Worm (Caenorhabditis elegans): Measurements from ENCODE around the gene T26H5.4.

Gene T26H5.4

DNA sequence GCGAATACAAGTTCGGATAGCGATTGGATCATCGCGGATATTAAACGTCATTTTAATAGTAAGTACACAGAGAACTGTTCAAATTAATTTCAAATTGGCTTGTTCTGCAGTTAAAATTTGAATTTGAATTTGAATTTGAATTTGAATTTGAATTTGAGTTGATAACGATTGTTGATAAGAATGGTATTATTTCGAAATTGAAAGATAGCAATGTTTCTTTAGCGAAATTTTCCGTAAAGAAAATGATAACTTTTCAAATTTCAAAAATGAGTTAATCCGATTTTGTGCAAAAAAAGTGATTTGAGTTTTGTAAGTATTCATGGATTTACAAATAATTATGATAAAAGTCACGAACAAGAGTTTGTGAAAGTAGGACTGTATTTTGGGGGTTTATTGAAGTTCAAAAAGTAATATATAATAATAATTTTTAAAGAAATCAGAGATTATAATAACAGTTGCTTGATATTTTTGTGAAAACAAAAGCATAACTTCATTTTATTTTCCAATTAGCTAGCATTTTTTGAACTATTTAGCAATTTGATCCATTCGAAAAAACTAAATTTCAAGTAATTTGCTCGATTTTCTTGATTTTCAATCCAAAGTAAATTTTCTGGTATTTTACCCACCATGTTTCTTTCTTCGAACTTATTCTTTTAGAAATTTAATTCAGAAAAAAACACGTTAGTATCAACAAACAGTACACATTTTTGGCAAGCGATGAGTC lies 23.0 kb downstream of the T26H5.4 start, which contains the start of gene Y36E3A.2:
Gene Y36E3A.2, plus strand, starts transcription at position 674 of the 724 bp plus-strand sequence.
- TF ChIP-seq nhr-80 (tag; optimal IDR thresholded peaks at IDR 0.05) (peak; percentile 9), ceh-100 (GFP tag; IDR thresholded peaks at IDR 0.05) (no peak)

DNA sequence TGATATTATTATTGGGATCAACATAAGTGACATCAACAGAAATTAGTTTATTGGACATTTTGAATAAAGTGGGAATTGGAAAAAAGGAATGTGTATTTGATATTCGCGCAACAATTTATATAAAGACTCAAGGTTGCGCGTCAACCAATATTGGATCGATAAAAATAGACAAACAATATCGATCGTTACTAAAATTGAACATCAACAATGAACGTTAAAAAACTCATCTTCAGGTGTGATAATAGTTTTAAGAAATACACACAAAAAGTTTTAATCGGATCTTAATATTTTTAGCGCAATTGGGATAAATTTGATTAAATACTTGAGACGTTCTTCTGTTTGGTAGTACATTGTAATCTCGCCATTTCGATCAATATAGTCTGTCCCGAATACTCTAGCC lies 24.9 kb downstream of the T26H5.4 start, which contains the start of gene fbxa-104:
Gene fbxa-104, minus strand, starts transcription at position 83 of the 400 bp plus-strand sequence.
- TF ChIP-seq C06A6.2 (GFP tag; conservative IDR thresholded peaks at IDR 0.05), result no peak
- TF ChIP-seq T26A5.8 (tag; optimal IDR thresholded peaks at IDR 0.05), result no peak

DNA sequence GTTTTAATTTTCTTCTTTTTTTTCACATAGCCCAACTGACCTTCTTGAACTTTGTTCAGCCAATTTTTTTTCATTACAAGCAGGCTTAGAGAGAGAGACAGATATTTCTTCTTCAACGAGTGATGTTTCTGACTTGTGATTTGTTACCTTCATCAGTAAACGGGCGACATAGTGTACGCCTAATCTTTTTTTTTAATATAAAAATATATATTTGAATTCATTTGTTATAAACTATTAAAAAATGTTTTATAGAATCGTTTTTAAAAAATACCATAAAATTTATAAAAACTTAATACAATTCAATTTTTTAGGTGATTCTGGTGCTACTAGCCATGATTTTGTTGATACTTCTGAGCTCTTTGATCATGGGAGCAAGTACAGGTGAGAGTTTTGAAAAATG lies 30.7 kb downstream of the T26H5.4 start, which contains the start of gene T06E6.10:
Gene T06E6.10, plus strand, starts transcription at position 301 of the 400 bp plus-strand sequence.
- no peak for TF ChIP-seq hrde-1 (tag; optimal IDR thresholded peaks at IDR 0.05; ENCODE audit: borderline replicate concordance)
- TF ChIP-seq ztf-3 (GFP tag; optimal IDR thresholded peaks at IDR 0.05), result no peak
- no peak for TF ChIP-seq nhr-90 (tag; optimal IDR thresholded peaks at IDR 0.05)
- TF ChIP-seq madf-3 (GFP tag; IDR thresholded peaks at IDR 0.05), result no peak
- TF ChIP-seq D2030.7 (GFP tag; IDR thresholded peaks at IDR 0.05), result no peak
- TF ChIP-seq hlh-26 (GFP tag; conservative IDR thresholded peaks at IDR 0.05), result no peak
- TF ChIP-seq attf-5 (GFP tag; optimal IDR thresholded peaks at IDR 0.05), result no peak
- no peak for TF ChIP-seq unc-130 (GFP tag; optimal IDR thresholded peaks at IDR 0.05)
- TF ChIP-seq snpc-1.1 (tag; optimal IDR thresholded peaks at IDR 0.05; ENCODE audit: insufficient read depth), result no peak
- TF ChIP-seq rec-8 (tag; optimal IDR thresholded peaks at IDR 0.05), result no peak
- TF ChIP-seq F57A8.1 (GFP tag; optimal IDR thresholded peaks at IDR 0.05), result no peak
- no peak for TF ChIP-seq lin-26 (GFP tag; IDR thresholded peaks at IDR 0.05)
- TF ChIP-seq athp-1 (tag; optimal IDR thresholded peaks at IDR 0.05), result no peak
- TF ChIP-seq nfya-2 (GFP tag; IDR thresholded peaks at IDR 0.05), result no peak
- no peak for TF ChIP-seq hmg-1.2 (GFP tag; IDR thresholded peaks at IDR 0.05)
- no peak for TF ChIP-seq lsl-1 (GFP tag; optimal IDR thresholded peaks at IDR 0.05)

DNA sequence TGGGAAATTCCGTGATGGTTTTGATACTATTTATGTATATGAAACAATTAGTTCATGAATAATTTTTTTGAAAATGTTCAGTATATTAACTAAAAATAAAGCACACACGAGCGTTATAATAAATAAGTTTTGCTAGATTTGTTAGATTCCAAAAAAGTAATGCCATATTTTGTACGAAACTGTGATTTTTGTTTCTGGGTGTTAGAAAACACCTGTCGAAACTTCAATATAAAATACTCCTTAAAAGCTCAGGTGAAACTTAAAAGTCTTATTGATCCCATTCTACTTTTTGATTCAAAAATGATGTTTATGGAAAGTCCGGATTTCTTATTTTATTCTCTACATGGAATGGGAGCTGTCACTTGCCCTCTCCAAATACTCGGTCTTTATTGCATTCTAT lies 32.5 kb downstream of the T26H5.4 start, which contains the start of gene srh-265:
Gene srh-265, plus strand, starts transcription at position 301 of the 400 bp plus-strand sequence.
- no peak for TF ChIP-seq ekl-4 (GFP tag; IDR thresholded peaks at IDR 0.05)
- no peak for TF ChIP-seq ztf-28 (GFP tag; IDR thresholded peaks at IDR 0.05)
- no peak for TF ChIP-seq bed-2 (GFP tag; IDR thresholded peaks at IDR 0.05)
- TF ChIP-seq hmg-1.2 (GFP tag; IDR thresholded peaks at IDR 0.05), result no peak

DNA sequence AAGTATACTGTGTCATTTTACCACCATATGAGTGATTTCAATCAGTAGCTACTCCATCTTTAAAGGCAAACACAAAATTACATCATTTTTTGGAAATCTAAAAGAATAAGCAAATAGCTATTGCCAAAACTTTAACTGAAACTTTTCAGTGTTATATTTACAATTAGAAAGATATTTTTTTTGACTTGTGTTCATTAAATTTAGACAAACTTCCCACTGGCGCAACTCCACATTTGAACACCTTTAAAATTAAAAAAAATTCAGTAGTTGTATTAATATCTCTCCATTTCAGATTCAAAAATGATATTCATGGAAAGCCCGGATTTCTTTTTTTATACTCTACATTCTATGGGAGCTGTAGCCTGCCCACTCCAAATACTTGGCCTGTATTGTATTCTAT lies 34.7 kb downstream of the T26H5.4 start, which contains the start of gene srh-264:
Gene srh-264, plus strand, starts transcription at position 301 of the 400 bp plus-strand sequence.
- TF ChIP-seq lin-40 (tag; optimal IDR thresholded peaks at IDR 0.05) (no peak), Y53G8AR.9 (GFP tag; conservative IDR thresholded peaks at IDR 0.05) (no peak), unc-130 (GFP tag; optimal IDR thresholded peaks at IDR 0.05) (no peak), repo-1 (tag; optimal IDR thresholded peaks at IDR 0.05) (no peak), egl-44 (GFP tag; IDR thresholded peaks at IDR 0.05) (no peak), unc-62 (GFP tag; optimal IDR thresholded peaks at IDR 0.05) (no peak), Y67H2A.10 (GFP tag; conservative IDR thresholded peaks at IDR 0.05) (no peak), F37B4.10 (GFP tag; IDR thresholded peaks at IDR 0.05) (no peak)
